Fruit fly (Drosophila melanogaster) whole organism, adult: ENCODE data around the gene Spn28F.

Experiments
- CG11617 ChIP-seq: fragments of 200-800 bp; sonication (Bioruptor generic); optimal IDR thresholded peaks from 2 replicates; lab custom pipeline; 2017; ENCODE audit warnings: mild to moderate bottlenecking, missing biosample characterization, missing genetic modification reagents, missing genetic modification characterization
- CG12768 ChIP-seq: fragments of 200-800 bp; sonication (Bioruptor generic); optimal IDR thresholded peaks from 2 replicates; lab custom pipeline; 2017; ENCODE audit warnings: missing biosample characterization, missing genetic modification characterization, mild to moderate bottlenecking, moderate library complexity, missing genetic modification reagents
- CG14711 ChIP-seq: fragments of 200-800 bp; sonication (Bioruptor generic); optimal IDR thresholded peaks from 2 replicates; lab custom pipeline; 2018; ENCODE audit warnings: missing biosample characterization, mild to moderate bottlenecking, missing genetic modification characterization, moderate library complexity
- CG1620 ChIP-seq: fragments of 200-800 bp; sonication (Bioruptor generic); optimal IDR thresholded peaks from 2 replicates; lab custom pipeline; 2016; ENCODE audit warnings: missing biosample characterization, missing genetic modification characterization
- CG33017 ChIP-seq: fragments of 200-800 bp; sonication (Bioruptor generic); optimal IDR thresholded peaks from 2 replicates; lab custom pipeline; 2018; ENCODE audit warnings: missing biosample characterization, mild to moderate bottlenecking, missing genetic modification characterization, moderate library complexity
- CG5204 ChIP-seq: fragments of 200-800 bp; sonication (Bioruptor generic); optimal IDR thresholded peaks from 2 replicates; lab custom pipeline; 2016; ENCODE audit warnings: missing biosample characterization, missing genetic modification characterization
- CG7045 ChIP-seq: fragments of 200-800 bp; sonication (Bioruptor generic); optimal IDR thresholded peaks from 2 replicates; lab custom pipeline; 2017; ENCODE audit warnings: missing biosample characterization, mild to moderate bottlenecking, missing genetic modification characterization
- CG7101 ChIP-seq: fragments of 200-800 bp; sonication (Bioruptor generic); optimal IDR thresholded peaks from 2 replicates; lab custom pipeline; 2018; ENCODE audit warnings: missing biosample characterization, mild to moderate bottlenecking, missing genetic modification characterization, moderate library complexity
- Clk ChIP-seq: fragments of 200-800 bp; sonication (Bioruptor generic); optimal IDR thresholded peaks from 2 replicates; lab custom pipeline; 2017; ENCODE audit warnings: missing biosample characterization, missing genetic modification characterization
- Crg-1 ChIP-seq: fragments of 200-800 bp; sonication (Bioruptor generic); optimal IDR thresholded peaks from 2 replicates; lab custom pipeline; 2016; ENCODE audit warnings: missing biosample characterization, missing genetic modification characterization
- Hr96 ChIP-seq: fragments of 200-800 bp; sonication (Bioruptor generic); optimal IDR thresholded peaks from 2 replicates; lab custom pipeline; 2016; ENCODE audit warnings: missing biosample characterization, missing genetic modification characterization
- Mnt ChIP-seq: fragments of 200-800 bp; sonication (Bioruptor generic); optimal IDR thresholded peaks from 2 replicates; lab custom pipeline; 2016; ENCODE audit warnings: missing biosample characterization, mild to moderate bottlenecking, missing genetic modification characterization
- bab1 ChIP-seq: fragments of 200-800 bp; sonication (Bioruptor generic); optimal IDR thresholded peaks from 3 replicates; lab custom pipeline; 2019; ENCODE audit warnings: missing biosample characterization, mild to moderate bottlenecking, missing genetic modification characterization, moderate library complexity
- cic ChIP-seq: fragments of 200-800 bp; sonication (Bioruptor generic); optimal IDR thresholded peaks from 2 replicates; lab custom pipeline; 2017; ENCODE audit warnings: missing biosample characterization, mild to moderate bottlenecking, missing genetic modification characterization, moderate library complexity
- cnc ChIP-seq, 2 experiments: fragments of >200 bp; optimal IDR thresholded peaks; 2 replicates each; lab custom pipeline; 2017
- kay ChIP-seq: fragments of 200-800 bp; sonication (Bioruptor generic); peaks from one replicate; lab custom pipeline; 2016; ENCODE audit warnings: missing biosample characterization, missing genetic modification characterization, borderline replicate concordance
- ovo ChIP-seq: fragments of 200-800 bp; sonication (Bioruptor generic); optimal IDR thresholded peaks from 2 replicates; lab custom pipeline; 2016; ENCODE audit warnings: missing biosample characterization, missing genetic modification characterization
- pad ChIP-seq: fragments of 200-800 bp; sonication (Bioruptor generic); optimal IDR thresholded peaks from 3 replicates; lab custom pipeline; 2017; ENCODE audit warnings: missing biosample characterization, missing genetic modification characterization, mild to moderate bottlenecking, moderate library complexity, missing genetic modification reagents
- tj ChIP-seq: fragments of 200-800 bp; sonication (Bioruptor generic); optimal IDR thresholded peaks from 3 replicates; lab custom pipeline; 2017; ENCODE audit warnings: missing biosample characterization, mild to moderate bottlenecking, missing genetic modification characterization, moderate library complexity
- toe ChIP-seq: fragments of 200-800 bp; sonication (Bioruptor generic); optimal IDR thresholded peaks from 2 replicates; lab custom pipeline; 2016; ENCODE audit warnings: missing biosample characterization, missing genetic modification characterization

The Spn28F gene

dm6 chr2L:8255406-8255805, 13.8 kb upstream of the Spn28F start:
- TF ChIP-seq CG7101: peak; percentile 15
- no peak for TF ChIP-seq CG7045 (GFP tag; lab: Kevin White, UChicago)
- no peak for TF ChIP-seq CG5204
- no peak for TF ChIP-seq ovo
- peak; percentile 5 for TF ChIP-seq CG14711 (tag; lab: Kevin White, UChicago)
- TF ChIP-seq CG33017 (tag; lab: Kevin White, UChicago): peak; percentile 53
- no peak for TF ChIP-seq CG11617
- no peak for TF ChIP-seq Crg-1 (GFP tag; lab: Kevin White, UChicago)
- no peak for TF ChIP-seq cic
- TF ChIP-seq Mnt: no peak
- no peak for TF ChIP-seq cnc (optimal IDR thresholded peaks at IDR 0.05; lab: Kevin White, UChicago)
- no peak for TF ChIP-seq CG12768
- TF ChIP-seq Clk: no peak
- TF ChIP-seq toe: no peak
- no peak for TF ChIP-seq pad

dm6 chr2L:8243903-8244302, 2.3 kb upstream of the Spn28F start, which contains the start of gene CG43057:
TSS of gene CG43057 (minus strand) at chr2L:8244003.
- no peak for TF ChIP-seq Clk
- no peak for TF ChIP-seq tj (GFP tag; lab: Kevin White, UChicago)
- no peak for TF ChIP-seq Mnt
- no peak for TF ChIP-seq CG7045 (GFP tag; lab: Kevin White, UChicago)
- TF ChIP-seq CG1620: no peak
- TF ChIP-seq Crg-1 (GFP tag; lab: Kevin White, UChicago): no peak
- TF ChIP-seq CG12768: no peak
- TF ChIP-seq CG5204: no peak
- no peak for TF ChIP-seq Hr96

DNA sequence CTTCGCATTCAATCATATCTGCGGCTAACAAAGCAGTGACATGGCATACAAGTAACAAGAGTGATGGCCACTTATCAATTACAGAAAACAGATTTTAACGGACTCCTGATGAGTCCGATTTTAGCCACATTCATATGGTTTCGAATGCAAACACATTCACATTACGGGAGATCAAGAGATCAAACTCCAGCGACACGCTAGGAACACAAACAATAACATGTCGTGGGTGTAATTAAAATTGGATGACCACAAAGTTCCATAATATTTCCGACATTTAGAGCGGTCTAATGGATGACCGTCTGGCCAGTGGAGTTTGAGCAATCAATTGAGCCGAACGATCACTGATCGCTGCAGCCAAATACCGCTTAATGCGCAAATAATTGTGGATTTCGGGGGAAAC, 586 bp upstream of the Spn28F start, which contains the start of gene CG14277:
Gene CG14277 (plus strand): TSS at position 301 of the 400 bp plus-strand sequence.
- TF ChIP-seq tj (GFP tag; lab: Kevin White, UChicago) (no peak), kay (GFP tag; lab: Kevin White, UChicago) (no peak), CG33017 (tag; lab: Kevin White, UChicago) (no peak), CG11617 (no peak), CG14711 (tag; lab: Kevin White, UChicago) (no peak), cic (no peak), CG7045 (GFP tag; lab: Kevin White, UChicago) (no peak), bab1 (GFP tag; lab: Kevin White, UChicago) (no peak), Crg-1 (GFP tag; lab: Kevin White, UChicago) (no peak), ovo (no peak), CG7101 (no peak), toe (no peak), CG1620 (no peak), Mnt (no peak), CG12768 (no peak), CG5204 (no peak), Clk (no peak)

dm6 chr2L:8239712-8240245, 1.8 kb downstream of the Spn28F start, which contains the start of gene Pvr:
TSS of gene Pvr (minus strand) at chr2L:8239878.
- TF ChIP-seq ovo (peak; percentile 30), toe (no peak), CG7101 (no peak), CG5204 (peak; percentile 36), Clk (no peak), CG14711 (tag; lab: Kevin White, UChicago) (no peak), Hr96 (no peak), CG7045 (GFP tag; lab: Kevin White, UChicago) (peak; percentile 10), pad (no peak), CG12768 (no peak), bab1 (GFP tag; lab: Kevin White, UChicago) (peak; percentile 58), Mnt (no peak), CG33017 (tag; lab: Kevin White, UChicago) (no peak), CG11617 (no peak), tj (GFP tag; lab: Kevin White, UChicago) (peak; percentile 98), CG1620 (peak; percentile 16), kay (GFP tag; lab: Kevin White, UChicago) (no peak), Crg-1 (GFP tag; lab: Kevin White, UChicago) (no peak), cnc (optimal IDR thresholded peaks at IDR 0.05; lab: Kevin White, UChicago) (no peak), cic (peak; percentile 4)

dm6 chr2L:8239032-8239650, 2.5 kb downstream of the Spn28F start:
- TF ChIP-seq cnc (optimal IDR thresholded peaks at IDR 0.05; lab: Kevin White, UChicago): no peak
- peak; percentile 88 for TF ChIP-seq kay (GFP tag; lab: Kevin White, UChicago)
- TF ChIP-seq Hr96: no peak
- no peak for TF ChIP-seq Mnt
- no peak for TF ChIP-seq CG1620
- no peak for TF ChIP-seq toe
- no peak for TF ChIP-seq ovo
- TF ChIP-seq CG7101: no peak
- TF ChIP-seq CG7045 (GFP tag; lab: Kevin White, UChicago): no peak
- no peak for TF ChIP-seq Clk
- no peak for TF ChIP-seq CG14711 (tag; lab: Kevin White, UChicago)
- peak; percentile 57 for TF ChIP-seq CG12768
- TF ChIP-seq cic: peak; percentile 67
- no peak for TF ChIP-seq CG11617
- no peak for TF ChIP-seq CG33017 (tag; lab: Kevin White, UChicago)

DNA sequence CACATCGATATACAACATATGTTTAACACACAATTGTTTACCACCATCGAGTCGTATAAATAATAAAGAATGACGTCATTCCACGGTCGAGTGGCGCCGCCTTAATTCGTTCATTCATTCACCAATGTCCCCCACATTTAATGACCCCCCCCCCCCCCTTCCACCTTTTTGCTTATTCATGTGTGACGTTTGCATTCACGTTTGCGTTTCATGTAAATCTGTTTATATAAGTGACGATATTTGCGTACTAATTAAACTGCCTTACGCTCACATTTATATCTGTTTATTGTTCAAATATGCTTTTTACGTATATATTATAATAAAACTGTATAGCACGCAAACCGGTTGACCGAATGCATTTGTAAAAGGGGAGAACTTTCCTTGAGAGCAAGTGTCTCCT, 8.0 kb downstream of the Spn28F start:
- peak; percentile 96 for TF ChIP-seq cic
- no peak for TF ChIP-seq cnc (optimal IDR thresholded peaks at IDR 0.05; lab: Kevin White, UChicago)
- TF ChIP-seq ovo: peak; percentile 53
- TF ChIP-seq Clk: no peak
- TF ChIP-seq CG7101: peak; percentile 59
- peak; percentile 53 for TF ChIP-seq tj (GFP tag; lab: Kevin White, UChicago)
- TF ChIP-seq pad: no peak
- peak; percentile 59 for TF ChIP-seq CG11617
- TF ChIP-seq CG7045 (GFP tag; lab: Kevin White, UChicago): peak; percentile 70
- peak; percentile 51 for TF ChIP-seq CG12768
- TF ChIP-seq Mnt: peak; percentile 10
- no peak for TF ChIP-seq Hr96
- peak; percentile 90 for TF ChIP-seq kay (GFP tag; lab: Kevin White, UChicago)
- TF ChIP-seq CG33017 (tag; lab: Kevin White, UChicago): peak; percentile 60
